Worm (Caenorhabditis elegans) whole organism, L1 larva: ENCODE measurements around the gene pes-4.

ENCODE experiments used
- blmp-1 ChIP-seq: fragments of 150-350 bp; optimal IDR thresholded peaks from 2 replicates; lab custom pipeline; 2014; ENCODE audit warnings: missing biosample characterization, missing genetic modification characterization
- ces-1 ChIP-seq: fragments of 150-350 bp; optimal IDR thresholded peaks from 2 replicates; lab custom pipeline; 2014; ENCODE audit warnings: missing biosample characterization, missing genetic modification reagents, missing genetic modification characterization
- egl-27 ChIP-seq, 2 experiments: fragments of 150-350 bp in 1 of 2; sonication (generic microtip); optimal IDR thresholded peaks; 3 replicates each; lab custom pipeline; 2017 to 2018; ENCODE audit warnings: missing biosample characterization in 2 of 2, missing genetic modification characterization in 2 of 2, missing genetic modification reagents in 2 of 2
- grh-1 ChIP-seq: fragments of 200-800 bp; sonication (Bioruptor generic); IDR thresholded peaks from 2 replicates; pipeline ENCODE4 v1.3.6; 2022; ENCODE audit warnings: missing genetic modification reagents, missing genetic modification characterization, missing compliant biosample characterization
- lin-15B ChIP-seq: fragments of 150-350 bp; sonication (generic microtip); optimal IDR thresholded peaks from 3 replicates; lab custom pipeline; 2014; ENCODE audit warnings: missing biosample characterization, missing genetic modification characterization
- lin-39 ChIP-seq: fragments of 150-350 bp; optimal IDR thresholded peaks from 2 replicates; lab custom pipeline; 2014; ENCODE audit warnings: missing biosample characterization, missing genetic modification reagents, missing genetic modification characterization
- lir-3 ChIP-seq: sonication (generic microtip); optimal IDR thresholded peaks from 2 replicates; lab custom pipeline; 2016; ENCODE audit warnings: mild to moderate bottlenecking, missing genetic modification characterization, moderate library complexity, missing compliant biosample characterization; ENCODE audit not compliant: poor library complexity
- mdl-1 ChIP-seq, 2 experiments: fragments of 150-350 bp; optimal IDR thresholded peaks; 2 replicates each; lab custom pipeline; 2014 to 2017; ENCODE audit warnings: missing biosample characterization in 2 of 2, missing genetic modification characterization in 2 of 2, inconsistent platforms in 1 of 2
- nhr-237 ChIP-seq: fragments of 150-350 bp; optimal IDR thresholded peaks from 2 replicates; lab custom pipeline; 2014; ENCODE audit warnings: missing biosample characterization, missing genetic modification characterization
- nhr-76 ChIP-seq: sonication (generic microtip); optimal IDR thresholded peaks from 2 replicates; lab custom pipeline; 2017; ENCODE audit warnings: missing biosample characterization, missing genetic modification characterization
- nhr-90 ChIP-seq: sonication (generic microtip); optimal IDR thresholded peaks from 2 replicates; lab custom pipeline; 2016; ENCODE audit warnings: mild to moderate bottlenecking, missing genetic modification characterization, missing compliant biosample characterization; ENCODE audit not compliant: poor library complexity
- rnt-1 ChIP-seq: sonication (generic microtip); optimal IDR thresholded peaks from 2 replicates; lab custom pipeline; 2016; ENCODE audit warnings: mild to moderate bottlenecking, missing genetic modification characterization, moderate library complexity, missing compliant biosample characterization
- sptf-1 ChIP-seq: fragments of 150-350 bp; optimal IDR thresholded peaks from 2 replicates; lab custom pipeline; 2014; ENCODE audit warnings: missing biosample characterization, missing genetic modification characterization
- zip-4 ChIP-seq: fragments of 200-800 bp; sonication (Bioruptor generic); optimal IDR thresholded peaks from 2 replicates; lab custom pipeline; 2018; ENCODE audit warnings: mild to moderate bottlenecking, missing genetic modification characterization, moderate library complexity, missing compliant biosample characterization

ce11 chrIII:1173331-1173730, 56.7 kb downstream of the pes-4 start:
- TF ChIP-seq zip-4, result no peak
- no peak for TF ChIP-seq blmp-1 (tag; lab: Kevin White, UChicago)
- TF ChIP-seq lin-39 (tag; lab: Kevin White, UChicago), result no peak
- no peak for TF ChIP-seq nhr-237 (tag; lab: Kevin White, UChicago)
- TF ChIP-seq lir-3 (tag; lab: Kevin White, UChicago), result no peak
- TF ChIP-seq nhr-90 (tag; lab: Kevin White, UChicago), result no peak
- no peak for TF ChIP-seq lin-15B (tag; lab: Kevin White, UChicago)
- TF ChIP-seq mdl-1 (tag; optimal IDR thresholded peaks at IDR 0.05; lab: Kevin White, UChicago), result no peak
- TF ChIP-seq egl-27 (tag; optimal IDR thresholded peaks at IDR 0.05; lab: Kevin White, UChicago), result no peak
- no peak for TF ChIP-seq sptf-1 (tag; lab: Kevin White, UChicago)
- no peak for TF ChIP-seq nhr-76 (tag; lab: Kevin White, UChicago)
- TF ChIP-seq ces-1 (GFP tag; lab: Kevin White, UChicago), result no peak
- no peak for TF ChIP-seq rnt-1
- no peak for TF ChIP-seq grh-1
